Worm (Caenorhabditis elegans) whole organism, L4/young adult: ENCODE results near the gene F54B11.4.

Source experiments
- W03F9.2 ChIP-seq: fragments of 150-350 bp; optimal IDR thresholded peaks from 2 replicates; lab custom pipeline; 2014; ENCODE audit warnings: missing biosample characterization, missing genetic modification characterization
- dao-5 ChIP-seq: sonication (generic microtip); optimal IDR thresholded peaks from 2 replicates; lab custom pipeline; 2016; ENCODE audit warnings: missing genotype, missing genetic modification characterization, moderate library complexity, missing compliant biosample characterization
- him-1 ChIP-seq: sonication (generic microtip); optimal IDR thresholded peaks from 2 replicates; lab custom pipeline; 2016; ENCODE audit warnings: missing genotype, missing genetic modification reagents, missing genetic modification characterization, missing compliant biosample characterization

ce11 chrX:13590688-13591087 is 1.8 kb upstream of the F54B11.4 start:
- no peak for TF ChIP-seq him-1
- no peak for TF ChIP-seq dao-5
- no peak for TF ChIP-seq W03F9.2
